Fruit fly (Drosophila melanogaster): ENCODE measurements around the gene CG4911.

The CG4911 gene

dm6 chr3L:9055870-9056807 lies 16.4 kb downstream of the CG4911 start:
- no peak for TF ChIP-seq Hr83 (GFP tag; optimal IDR thresholded peaks at IDR 0.05; ENCODE audit: poor library complexity, severe bottlenecking)
- no peak for TF ChIP-seq woc (GFP tag; optimal IDR thresholded peaks at IDR 0.05)
- TF ChIP-seq pan (optimal IDR thresholded peaks at IDR 0.05), result no peak
- no peak for TF ChIP-seq HLH106 (tag; optimal IDR thresholded peaks at IDR 0.05)
- peak; percentile 22 for TF ChIP-seq Dif (GFP tag; optimal IDR thresholded peaks at IDR 0.05; ENCODE audit: partially characterized antibody)
- TF ChIP-seq psq (GFP tag; optimal IDR thresholded peaks at IDR 0.05), result no peak
- TF ChIP-seq CrebA (GFP tag; optimal IDR thresholded peaks at IDR 0.05; ENCODE audit: borderline replicate concordance), result no peak
- TF ChIP-seq brk (GFP tag; optimal IDR thresholded peaks at IDR 0.05), result no peak
- no peak for TF ChIP-seq sage (GFP tag; optimal IDR thresholded peaks at IDR 0.05)
- TF ChIP-seq fru (GFP tag; optimal IDR thresholded peaks at IDR 0.05), result no peak
- no peak for TF ChIP-seq usp (GFP tag; optimal IDR thresholded peaks at IDR 0.05)
- TF ChIP-seq ey (GFP tag; optimal IDR thresholded peaks at IDR 0.05), result no peak
- no peak for TF ChIP-seq Rel (GFP tag; optimal IDR thresholded peaks at IDR 0.05)
- TF ChIP-seq Rel (tag; optimal IDR thresholded peaks at IDR 0.05), result no peak
- peak; percentile 3 for TF ChIP-seq Vsx2 (GFP tag; optimal IDR thresholded peaks at IDR 0.05; ENCODE audit: partially characterized antibody)
- no peak for TF ChIP-seq rgr (GFP tag; optimal IDR thresholded peaks at IDR 0.05)
- no peak for TF ChIP-seq sv (GFP tag; optimal IDR thresholded peaks at IDR 0.05)
- TF ChIP-seq dsf (GFP tag; optimal IDR thresholded peaks at IDR 0.05; ENCODE audit: borderline replicate concordance), result no peak
- TF ChIP-seq Myc (optimal IDR thresholded peaks at IDR 0.05), result no peak

dm6 chr3L:9054822-9055407 lies 17.6 kb downstream of the CG4911 start:
- peak; percentile 5 for TF ChIP-seq brk (GFP tag; optimal IDR thresholded peaks at IDR 0.05)
- TF ChIP-seq psq (GFP tag; optimal IDR thresholded peaks at IDR 0.05), result no peak

dm6 chr3L:9054239-9054638 lies 18.3 kb downstream of the CG4911 start:
- no peak for TF ChIP-seq Myc (optimal IDR thresholded peaks at IDR 0.05)
- no peak for TF ChIP-seq usp (GFP tag; optimal IDR thresholded peaks at IDR 0.05)
- TF ChIP-seq rgr (GFP tag; optimal IDR thresholded peaks at IDR 0.05), result no peak

dm6 chr3L:9052798-9053541 lies 19.6 kb downstream of the CG4911 start:
- no peak for TF ChIP-seq usp (GFP tag; optimal IDR thresholded peaks at IDR 0.05)
- no peak for TF ChIP-seq Vsx2 (GFP tag; optimal IDR thresholded peaks at IDR 0.05; ENCODE audit: partially characterized antibody)
- no peak for TF ChIP-seq fru (GFP tag; optimal IDR thresholded peaks at IDR 0.05)
- TF ChIP-seq OdsH (GFP tag; optimal IDR thresholded peaks at IDR 0.05), result no peak
- no peak for TF ChIP-seq foxo (GFP tag; optimal IDR thresholded peaks at IDR 0.05)

- TF ChIP-seq psq (GFP tag; optimal IDR thresholded peaks at IDR 0.05), result no peak
- TF ChIP-seq rgr (GFP tag; optimal IDR thresholded peaks at IDR 0.05), result no peak
- no peak for TF ChIP-seq CrebA (GFP tag; optimal IDR thresholded peaks at IDR 0.05; ENCODE audit: borderline replicate concordance)
- TF ChIP-seq Jra (GFP tag; optimal IDR thresholded peaks at IDR 0.05), result no peak
- no peak for TF ChIP-seq CG32264 (GFP tag; optimal IDR thresholded peaks at IDR 0.05)
- TF ChIP-seq Vsx2 (GFP tag; optimal IDR thresholded peaks at IDR 0.05; ENCODE audit: partially characterized antibody), result no peak
- no peak for TF ChIP-seq HLH106 (tag; optimal IDR thresholded peaks at IDR 0.05)
- no peak for TF ChIP-seq Dfd (GFP tag; optimal IDR thresholded peaks at IDR 0.05)
- no peak for TF ChIP-seq dmrt93B (GFP tag; optimal IDR thresholded peaks at IDR 0.05)
- TF ChIP-seq usp (GFP tag; optimal IDR thresholded peaks at IDR 0.05), result no peak
- TF ChIP-seq tai (GFP tag; optimal IDR thresholded peaks at IDR 0.05), result no peak
- no peak for TF ChIP-seq h (GFP tag; optimal IDR thresholded peaks at IDR 0.05)
- TF ChIP-seq N (GFP tag; optimal IDR thresholded peaks at IDR 0.05), result no peak
- TF ChIP-seq Myc (optimal IDR thresholded peaks at IDR 0.05), result no peak
Observed at dm6 chr3L:9051830-9052259, 20.7 kb downstream of the CG4911 start.

Measured in whole organism, wandering third instar larva.